Worm (Caenorhabditis elegans) whole organism, midembryonic: ENCODE measurements around the gene jmjd-1.2.

Experiments
- T22C8.4 ChIP-seq: fragments of 200-800 bp; sonication (Bioruptor generic); IDR thresholded peaks from 2 replicates; pipeline ENCODE4 v1.3.6; 2022; ENCODE audit warnings: missing genetic modification characterization, missing compliant biosample characterization
- cog-1 ChIP-seq: sonication (generic microtip); optimal IDR thresholded peaks from 2 replicates; lab custom pipeline; 2016; ENCODE audit warnings: missing genetic modification characterization, missing compliant biosample characterization
- flt-1 ChIP-seq: fragments of 200-800 bp; sonication (Bioruptor generic); IDR thresholded peaks from 2 replicates; pipeline ENCODE4 v1.3.6; 2022; ENCODE audit warnings: missing genetic modification characterization, missing compliant biosample characterization
- klf-2 ChIP-seq: fragments of 200-800 bp; sonication (Bioruptor generic); conservative IDR thresholded peaks from 2 replicates; pipeline ENCODE4 v1.3.6; 2022; ENCODE audit warnings: missing genetic modification reagents, missing genetic modification characterization, missing compliant biosample characterization
- med-1 ChIP-seq: sonication (generic microtip); optimal IDR thresholded peaks from 2 replicates; lab custom pipeline; 2017; ENCODE audit warnings: missing genetic modification characterization, mild to moderate bottlenecking, missing compliant biosample characterization, antibody characterized with exemption, missing genetic modification reagents; ENCODE audit not compliant: insufficient read depth
- ref-1 ChIP-seq: fragments of 200-800 bp; sonication (Bioruptor generic); conservative IDR thresholded peaks from 2 replicates; pipeline ENCODE4 v1.3.6; 2022; ENCODE audit warnings: missing genetic modification reagents, missing genetic modification characterization, missing compliant biosample characterization
- tab-1 ChIP-seq: fragments of 200-800 bp; sonication (Bioruptor generic); IDR thresholded peaks from 2 replicates; pipeline ENCODE4 v1.3.6; 2022; ENCODE audit warnings: missing genetic modification characterization, missing compliant biosample characterization
- ztf-23 ChIP-seq: fragments of 200-800 bp; sonication (Bioruptor generic); IDR thresholded peaks from 2 replicates; pipeline ENCODE4 v1.3.6; 2022; ENCODE audit warnings: missing genetic modification reagents, missing genetic modification characterization, missing compliant biosample characterization
- ztf-29 ChIP-seq: fragments of 200-800 bp; sonication (Bioruptor generic); IDR thresholded peaks from 2 replicates; pipeline ENCODE4 v1.3.6; 2022; ENCODE audit warnings: missing genetic modification reagents, missing genetic modification characterization, missing compliant biosample characterization

Gene jmjd-1.2

DNA sequence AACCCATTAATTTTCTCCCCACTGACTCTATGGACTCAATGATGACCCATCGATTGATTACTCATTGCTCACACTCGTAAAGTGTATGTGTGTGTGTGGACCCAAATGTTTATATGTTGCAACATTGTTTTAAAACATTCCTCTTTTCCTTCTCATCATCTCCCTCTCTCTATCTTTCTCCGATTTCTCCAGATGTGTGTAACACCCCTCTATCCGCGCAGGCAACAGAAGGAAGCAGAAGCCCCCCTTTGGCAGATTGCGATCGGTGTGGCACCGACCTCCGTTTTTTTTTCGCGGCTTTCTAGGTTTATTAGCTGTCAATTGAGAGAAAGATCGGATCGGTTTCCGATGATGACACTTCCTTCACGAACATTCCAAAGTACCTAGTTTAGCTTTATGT, 17.2 kb upstream of the jmjd-1.2 start:
- TF ChIP-seq ref-1, result 0 out of 2 replicates have a peak, but pooled peaks have one; percentile 27
- peak; percentile 68; the same call in 1 of the 2 replicates for TF ChIP-seq ztf-29 (GFP tag; lab: Robert Waterston, UW)
- TF ChIP-seq tab-1 (GFP tag; lab: Robert Waterston, UW), result no peak
- no peak for TF ChIP-seq T22C8.4 (GFP tag; lab: Robert Waterston, UW)
- TF ChIP-seq klf-2 (GFP tag; lab: Robert Waterston, UW), result no peak
- no peak for TF ChIP-seq ztf-23 (GFP tag; lab: Robert Waterston, UW)
- TF ChIP-seq flt-1 (GFP tag; lab: Robert Waterston, UW), result no peak
- TF ChIP-seq cog-1 (tag; lab: Kevin White, UChicago), result no peak
- no peak for TF ChIP-seq med-1 (GFP tag; lab: Kevin White, UChicago)

DNA sequence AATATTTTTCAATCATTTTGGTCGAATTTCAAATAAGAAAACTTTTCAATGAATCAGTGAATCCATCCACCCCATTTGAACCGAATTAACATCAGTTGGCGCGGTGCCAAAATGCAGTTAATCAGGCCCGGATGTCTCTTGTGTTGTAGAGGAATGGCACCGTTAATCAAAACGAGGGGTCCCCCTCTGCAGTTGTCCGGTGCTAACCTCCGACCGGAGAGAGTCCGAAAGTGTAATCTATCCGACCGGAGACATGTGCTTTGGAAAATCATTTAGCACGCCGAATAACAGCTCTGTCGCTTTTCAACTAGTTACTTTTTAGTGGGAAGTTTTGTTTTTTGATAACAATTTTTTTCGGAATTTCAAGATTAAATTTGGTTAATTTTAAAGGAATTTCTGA, 15.5 kb upstream of the jmjd-1.2 start:
- TF ChIP-seq cog-1 (tag; lab: Kevin White, UChicago) (no peak), klf-2 (GFP tag; lab: Robert Waterston, UW) (no peak), flt-1 (GFP tag; lab: Robert Waterston, UW) (no peak), T22C8.4 (GFP tag; lab: Robert Waterston, UW) (no peak), ref-1 (no peak), ztf-29 (GFP tag; lab: Robert Waterston, UW) (no peak), ztf-23 (GFP tag; lab: Robert Waterston, UW) (no peak), tab-1 (GFP tag; lab: Robert Waterston, UW) (no peak)

DNA sequence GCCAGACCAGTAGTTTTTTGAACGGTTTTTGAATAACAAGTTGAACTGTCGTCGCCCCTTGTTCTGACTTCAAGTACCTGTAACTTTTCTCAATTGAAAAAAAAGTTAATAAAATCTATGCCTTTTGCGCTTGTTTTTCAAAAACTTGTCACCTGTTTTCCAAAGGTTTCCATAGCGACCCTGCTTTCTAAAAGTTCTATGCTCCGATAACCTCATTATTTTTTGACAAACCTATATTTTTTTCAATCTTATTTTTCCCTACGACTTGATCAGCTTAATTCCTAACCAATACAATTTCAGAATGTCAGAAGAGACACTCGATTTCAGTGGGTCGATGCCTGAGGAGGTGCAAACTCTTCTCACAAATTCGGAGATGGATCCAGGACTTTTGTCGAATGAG, 13.4 kb upstream of the jmjd-1.2 start, which contains the start of gene F29B9.8:
TSS of gene F29B9.8 (plus strand) at position 301 of the 400 bp plus-strand sequence.
- TF ChIP-seq cog-1 (tag; lab: Kevin White, UChicago) (no peak), ztf-29 (GFP tag; lab: Robert Waterston, UW) (no peak), ztf-23 (GFP tag; lab: Robert Waterston, UW) (no peak), med-1 (GFP tag; lab: Kevin White, UChicago) (no peak), T22C8.4 (GFP tag; lab: Robert Waterston, UW) (no peak), flt-1 (GFP tag; lab: Robert Waterston, UW) (no peak), tab-1 (GFP tag; lab: Robert Waterston, UW) (no peak), klf-2 (GFP tag; lab: Robert Waterston, UW) (no peak), ref-1 (no peak)

- no peak for TF ChIP-seq ztf-29 (GFP tag; lab: Robert Waterston, UW)
- TF ChIP-seq klf-2 (GFP tag; lab: Robert Waterston, UW), result no peak
- no peak for TF ChIP-seq med-1 (GFP tag; lab: Kevin White, UChicago)
- TF ChIP-seq T22C8.4 (GFP tag; lab: Robert Waterston, UW), result no peak
- no peak for TF ChIP-seq ref-1
- no peak for TF ChIP-seq flt-1 (GFP tag; lab: Robert Waterston, UW)
- TF ChIP-seq tab-1 (GFP tag; lab: Robert Waterston, UW), result no peak
- no peak for TF ChIP-seq cog-1 (tag; lab: Kevin White, UChicago)
- TF ChIP-seq ztf-23 (GFP tag; lab: Robert Waterston, UW), result no peak
Observed at ce11 chrIV:4649460-4649859, 11.3 kb upstream of the jmjd-1.2 start, which contains the start of gene F29B9.7. Gene F29B9.7, plus strand, starts transcription at chrIV:4649760.

- TF ChIP-seq T22C8.4 (GFP tag; lab: Robert Waterston, UW) (peak; percentile 99), klf-2 (GFP tag; lab: Robert Waterston, UW) (no peak), ztf-29 (GFP tag; lab: Robert Waterston, UW) (no peak), cog-1 (tag; lab: Kevin White, UChicago) (no peak), tab-1 (GFP tag; lab: Robert Waterston, UW) (0 out of 2 replicates have a peak, but pooled peaks have one; percentile 55), flt-1 (GFP tag; lab: Robert Waterston, UW) (peak; percentile 58; the same call in 1 of the 2 replicates), ref-1 (no peak), ztf-23 (GFP tag; lab: Robert Waterston, UW) (0 out of 2 replicates have a peak, but pooled peaks have one; percentile 45), med-1 (GFP tag; lab: Kevin White, UChicago) (no peak)
Observed at ce11 chrIV:4650624-4651094, 10.1 kb upstream of the jmjd-1.2 start, which contains the start of gene ubc-9. Gene ubc-9, plus strand, starts transcription at chrIV:4651044.

DNA sequence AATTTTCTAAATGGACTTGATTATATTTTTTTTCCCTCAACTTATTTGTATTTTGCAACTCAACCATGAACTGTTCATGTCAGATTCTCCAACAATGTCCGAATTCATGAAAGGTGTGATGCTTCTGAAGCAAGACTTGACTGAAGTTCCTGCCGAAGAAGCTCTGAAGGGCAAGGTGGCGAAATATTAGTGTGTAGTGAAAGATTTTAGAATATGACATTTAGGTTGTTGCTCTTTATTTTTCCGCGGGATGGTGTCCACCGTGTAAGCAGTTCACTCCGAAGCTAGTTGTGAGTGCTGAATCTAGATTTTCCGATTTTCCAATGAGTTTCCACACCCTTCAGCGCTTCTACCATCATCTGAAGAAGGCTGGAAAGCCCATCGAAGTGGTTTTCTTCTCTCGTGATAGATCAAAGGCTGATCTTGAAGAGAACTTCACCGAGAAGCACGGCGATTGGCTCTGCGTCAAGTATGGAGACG, 8.4 kb upstream of the jmjd-1.2 start, which contains the start of gene F29B9.5:
TSS of gene F29B9.5 (plus strand) at position 51 of the 480 bp plus-strand sequence.
- TF ChIP-seq med-1 (GFP tag; lab: Kevin White, UChicago), result no peak
- TF ChIP-seq T22C8.4 (GFP tag; lab: Robert Waterston, UW), result no peak
- TF ChIP-seq ref-1, result no peak
- TF ChIP-seq klf-2 (GFP tag; lab: Robert Waterston, UW), result no peak
- no peak for TF ChIP-seq flt-1 (GFP tag; lab: Robert Waterston, UW)
- no peak for TF ChIP-seq ztf-29 (GFP tag; lab: Robert Waterston, UW)
- no peak for TF ChIP-seq cog-1 (tag; lab: Kevin White, UChicago)
- TF ChIP-seq tab-1 (GFP tag; lab: Robert Waterston, UW), result no peak
- TF ChIP-seq ztf-23 (GFP tag; lab: Robert Waterston, UW), result no peak

DNA sequence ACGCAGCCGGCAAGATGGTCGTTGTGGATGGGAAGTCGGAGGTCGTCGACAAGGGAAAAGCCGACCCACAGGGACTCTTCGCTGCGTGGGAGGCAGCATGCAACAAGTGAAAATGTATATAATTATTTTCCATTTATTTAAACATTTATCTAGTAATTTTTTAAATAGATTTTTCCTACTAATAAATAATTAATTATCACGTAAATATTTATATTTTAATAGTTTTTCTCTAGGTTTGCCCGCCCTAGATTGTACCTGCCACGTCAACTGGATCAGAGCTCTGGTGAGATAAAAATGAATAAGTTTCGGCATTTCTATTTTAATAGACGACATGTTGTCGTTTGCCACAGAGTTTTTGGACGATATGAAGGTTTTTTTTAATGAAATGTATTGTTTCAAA, 7.8 kb upstream of the jmjd-1.2 start, which contains the start of gene psr-1:
TSS of gene psr-1 (plus strand) at position 301 of the 400 bp plus-strand sequence.
- TF ChIP-seq ztf-29 (GFP tag; lab: Robert Waterston, UW) (no peak), ref-1 (no peak), ztf-23 (GFP tag; lab: Robert Waterston, UW) (no peak)

ce11 chrIV:4653708-4654107, 7.1 kb upstream of the jmjd-1.2 start:
- TF ChIP-seq klf-2 (GFP tag; lab: Robert Waterston, UW), result no peak
- TF ChIP-seq ztf-23 (GFP tag; lab: Robert Waterston, UW), result no peak
- TF ChIP-seq ztf-29 (GFP tag; lab: Robert Waterston, UW), result no peak
- no peak for TF ChIP-seq flt-1 (GFP tag; lab: Robert Waterston, UW)
- no peak for TF ChIP-seq med-1 (GFP tag; lab: Kevin White, UChicago)
- no peak for TF ChIP-seq cog-1 (tag; lab: Kevin White, UChicago)
- TF ChIP-seq tab-1 (GFP tag; lab: Robert Waterston, UW), result no peak
- TF ChIP-seq ref-1, result no peak
- TF ChIP-seq T22C8.4 (GFP tag; lab: Robert Waterston, UW), result no peak

DNA sequence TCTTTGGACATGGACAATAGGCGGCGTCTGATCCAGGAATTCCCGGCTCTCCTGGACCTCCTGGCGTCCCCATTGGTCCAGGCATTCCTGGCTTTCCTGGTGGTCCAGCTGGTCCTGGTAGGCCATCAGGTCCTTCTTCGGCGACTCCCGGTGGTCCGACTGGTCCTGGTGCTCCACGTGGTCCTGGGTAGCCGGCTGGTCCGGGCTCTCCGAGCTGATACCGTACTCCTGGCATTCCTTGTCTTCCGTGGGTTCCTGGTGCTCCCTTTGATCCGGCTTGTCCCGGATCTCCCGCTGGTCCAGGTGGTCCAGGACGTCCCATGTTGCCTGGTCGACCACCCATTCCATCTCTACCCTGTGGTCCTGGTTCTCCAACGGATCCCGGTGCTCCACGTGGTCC, 4.8 kb upstream of the jmjd-1.2 start:
- TF ChIP-seq cog-1 (tag; lab: Kevin White, UChicago) (no peak), ref-1 (no peak), ztf-23 (GFP tag; lab: Robert Waterston, UW) (no peak)
